Fruit fly (Drosophila melanogaster) whole organism, pupa: ENCODE measurements around the gene RhoGAP92B.

Experiments
- CG12605 ChIP-seq: fragments of 200-800 bp; sonication (Bioruptor generic); IDR thresholded peaks from 2 replicates; pipeline ENCODE4 v1.3.6; 2022; ENCODE audit warnings: missing biosample characterization, missing genetic modification characterization
- CG8159 ChIP-seq: fragments of 200-800 bp; sonication (Bioruptor generic); optimal IDR thresholded peaks from 3 replicates; lab custom pipeline; 2018; ENCODE audit warnings: missing biosample characterization, mild to moderate bottlenecking, missing genetic modification characterization, moderate library complexity
- CG9948 ChIP-seq: fragments of 200-800 bp; sonication (Bioruptor generic); optimal IDR thresholded peaks from 2 replicates; lab custom pipeline; 2018; ENCODE audit warnings: missing biosample characterization, mild to moderate bottlenecking, missing genetic modification characterization, moderate library complexity
- Pif1A ChIP-seq: fragments of 200-800 bp; sonication (Bioruptor generic); optimal IDR thresholded peaks from 3 replicates; lab custom pipeline; 2016; ENCODE audit warnings: missing biosample characterization, missing genetic modification characterization
- Pif1B ChIP-seq: fragments of 200-800 bp; sonication (Bioruptor generic); optimal IDR thresholded peaks from 3 replicates; lab custom pipeline; 2016; ENCODE audit warnings: missing biosample characterization, missing genetic modification characterization
- Snoo ChIP-seq: fragments of 200-800 bp; sonication (Bioruptor generic); optimal IDR thresholded peaks from 3 replicates; lab custom pipeline; 2017; ENCODE audit warnings: missing biosample characterization, mild to moderate bottlenecking, missing genetic modification characterization, inconsistent platforms
- fd96Ca ChIP-seq: fragments of 200-800 bp; sonication (Bioruptor generic); IDR thresholded peaks from 3 replicates; pipeline ENCODE4 v1.3.6; 2022; ENCODE audit warnings: missing biosample characterization, missing genetic modification characterization

dm6 chr3R:19901742-19902141, 3.2 kb upstream of the RhoGAP92B start:
- no peak for TF ChIP-seq CG8159 (tag; lab: Kevin White, UChicago)
- TF ChIP-seq CG12605 (GFP tag; lab: Robert Waterston, UW): no peak
- no peak for TF ChIP-seq CG9948 (tag; lab: Kevin White, UChicago)
- TF ChIP-seq Snoo (tag; lab: Kevin White, UChicago): no peak
- no peak for TF ChIP-seq Pif1B (GFP tag; lab: Kevin White, UChicago)
- no peak for TF ChIP-seq Pif1A (GFP tag; lab: Kevin White, UChicago)
- TF ChIP-seq fd96Ca: no peak
